Worm (Caenorhabditis elegans) whole organism, mixed stage, embryonic: Measurements from ENCODE around the gene fbxb-44.

Source experiments
- nhr-28 ChIP-seq: fragments of 150-350 bp; optimal IDR thresholded peaks from 2 replicates; lab custom pipeline; 2014; ENCODE audit warnings: missing biosample characterization, missing genetic modification characterization
- snpc-4 ChIP-seq: fragments of 150-350 bp; optimal IDR thresholded peaks from 2 replicates; lab custom pipeline; 2014; ENCODE audit warnings: missing biosample characterization, missing genetic modification characterization
- unc-39 ChIP-seq: fragments of 150-350 bp; optimal IDR thresholded peaks from 2 replicates; lab custom pipeline; 2014; ENCODE audit warnings: missing biosample characterization, missing genetic modification characterization

- TF ChIP-seq snpc-4 (no peak), nhr-28 (tag; lab: Kevin White, UChicago) (no peak), unc-39 (tag; lab: Kevin White, UChicago) (no peak)
These were observed 36.9 kb upstream of the fbxb-44 start for ce11 chrII:1501614-1502355.
